Fruit fly (Drosophila melanogaster) whole organism, embryonic: ENCODE measurements around the gene Cpr67Fa2.

ENCODE experiments used
- Awh ChIP-seq: fragments of 200-800 bp; sonication (Bioruptor generic); IDR thresholded peaks from 2 replicates; pipeline ENCODE4, ENCODE4 v1.3.6; 2022; ENCODE audit warnings: missing biosample characterization, missing genetic modification characterization
- CG10147 ChIP-seq: fragments of 200-800 bp; sonication (Bioruptor generic); optimal IDR thresholded peaks from 2 replicates; lab custom pipeline; 2019; ENCODE audit warnings: missing biosample characterization, mild to moderate bottlenecking, missing genetic modification characterization, moderate library complexity
- CG10462 ChIP-seq: fragments of 200-800 bp; sonication (Bioruptor generic); optimal IDR thresholded peaks from 2 replicates; lab custom pipeline; 2016; ENCODE audit warnings: missing biosample characterization, missing genetic modification characterization
- CG11093 ChIP-seq: fragments of 200-800 bp; sonication (Bioruptor generic); IDR thresholded peaks from 3 replicates; pipeline ENCODE4 v1.3.6; 2022; ENCODE audit warnings: missing biosample characterization, missing genetic modification characterization
- CG12769 ChIP-seq: fragments of 200-800 bp; sonication (Bioruptor generic); optimal IDR thresholded peaks from 2 replicates; lab custom pipeline; 2019; ENCODE audit warnings: missing biosample characterization, mild to moderate bottlenecking, missing genetic modification characterization, moderate library complexity
- CG13624 ChIP-seq: fragments of 200-800 bp; sonication (Bioruptor generic); optimal IDR thresholded peaks from 2 replicates; lab custom pipeline; 2016; ENCODE audit warnings: missing biosample characterization, missing genetic modification characterization
- CG13894 ChIP-seq: fragments of 200-800 bp; sonication (Bioruptor generic); optimal IDR thresholded peaks from 3 replicates; lab custom pipeline; 2018; ENCODE audit warnings: missing biosample characterization, mild to moderate bottlenecking, missing genetic modification characterization, moderate library complexity
- CG14965 ChIP-seq: fragments of 200-800 bp; sonication (Bioruptor generic); optimal IDR thresholded peaks from 2 replicates; lab custom pipeline; 2016; ENCODE audit warnings: missing biosample characterization, missing genetic modification characterization, borderline replicate concordance
- CG15479 ChIP-seq: fragments of 200-800 bp; sonication (Bioruptor generic); optimal IDR thresholded peaks from 3 replicates; lab custom pipeline; 2019; ENCODE audit warnings: missing biosample characterization, mild to moderate bottlenecking, missing genetic modification characterization, moderate library complexity
- CG17328 ChIP-seq: fragments of 200-800 bp; sonication (Bioruptor generic); IDR thresholded peaks from 2 replicates; pipeline ENCODE4 v1.3.6; 2022; ENCODE audit warnings: missing biosample characterization, missing genetic modification characterization
- CG17361 ChIP-seq: fragments of 200-800 bp; sonication (Bioruptor generic); IDR thresholded peaks from 3 replicates; pipeline ENCODE4 v1.3.6; 2022; ENCODE audit warnings: missing biosample characterization, missing genetic modification characterization
- CG17385 ChIP-seq: fragments of 200-800 bp; sonication (Bioruptor generic); optimal IDR thresholded peaks from 3 replicates; lab custom pipeline; 2018; ENCODE audit warnings: missing biosample characterization, mild to moderate bottlenecking, missing genetic modification characterization
- CG18599 ChIP-seq: fragments of 200-800 bp; sonication (Bioruptor generic); optimal IDR thresholded peaks from 3 replicates; lab custom pipeline; 2017; ENCODE audit warnings: missing biosample characterization, missing genetic modification characterization, mild to moderate bottlenecking, moderate library complexity, missing genetic modification reagents
- CG18764 ChIP-seq: fragments of 200-800 bp; sonication (Bioruptor generic); optimal IDR thresholded peaks from 3 replicates; lab custom pipeline; 2016; ENCODE audit warnings: missing biosample characterization, missing genetic modification characterization
- CG2199 ChIP-seq: fragments of 200-800 bp; sonication (Bioruptor generic); IDR thresholded peaks from 3 replicates; pipeline ENCODE4 v1.3.6; 2022; ENCODE audit warnings: missing biosample characterization, missing genetic modification characterization
- CG31365 ChIP-seq: fragments of 200-800 bp; sonication (Bioruptor generic); optimal IDR thresholded peaks from 2 replicates; lab custom pipeline; 2018; ENCODE audit warnings: missing biosample characterization, mild to moderate bottlenecking, missing genetic modification characterization
- CG34376 ChIP-seq: fragments of 200-800 bp; sonication (Bioruptor generic); optimal IDR thresholded peaks from 2 replicates; lab custom pipeline; 2018; ENCODE audit warnings: missing biosample characterization, mild to moderate bottlenecking, missing genetic modification characterization
- CG4617 ChIP-seq: fragments of 200-800 bp; sonication (Bioruptor generic); optimal IDR thresholded peaks from 3 replicates; lab custom pipeline; 2016; ENCODE audit warnings: missing biosample characterization, missing genetic modification characterization, borderline replicate concordance
- CG8290 ChIP-seq, 3 experiments: fragments of 200-800 bp; sonication (Bioruptor generic); optimal IDR thresholded peaks; 2 replicates each; lab custom pipeline; 2016 to 2019; ENCODE audit warnings: missing biosample characterization in 3 of 3, missing genetic modification characterization in 3 of 3, mild to moderate bottlenecking in 2 of 3, moderate library complexity in 1 of 3
- CG9215 ChIP-seq: fragments of 200-800 bp; sonication (Bioruptor generic); IDR thresholded peaks from 2 replicates; pipeline ENCODE4 v1.3.6; 2022; ENCODE audit warnings: missing biosample characterization, missing genetic modification characterization
- CG9932 ChIP-seq: fragments of 200-800 bp; sonication (Bioruptor generic); IDR thresholded peaks from 2 replicates; pipeline ENCODE4 v1.3.6; 2022; ENCODE audit warnings: missing biosample characterization, missing genetic modification characterization
- E2f1 ChIP-seq: fragments of 200-800 bp; sonication (Bioruptor generic); IDR thresholded peaks from 2 replicates; pipeline ENCODE4 v1.3.6; 2022; ENCODE audit warnings: missing biosample characterization, missing genetic modification characterization
- Ets65A ChIP-seq: fragments of 200-800 bp; sonication (Bioruptor generic); peaks from one replicate; lab custom pipeline; 2016; ENCODE audit warnings: missing biosample characterization, missing genetic modification characterization
- HmgZ ChIP-seq: fragments of 200-800 bp; sonication (Bioruptor generic); optimal IDR thresholded peaks from 2 replicates; lab custom pipeline; 2018; ENCODE audit warnings: missing biosample characterization, mild to moderate bottlenecking, missing genetic modification characterization
- Hmr ChIP-seq: fragments of 200-800 bp; sonication (Bioruptor generic); optimal IDR thresholded peaks from 3 replicates; lab custom pipeline; 2017; ENCODE audit warnings: mild to moderate bottlenecking, missing biosample characterization, missing genetic modification reagents, missing genetic modification characterization
- Lhr ChIP-seq: fragments of 200-800 bp; sonication (Bioruptor generic); optimal IDR thresholded peaks from 3 replicates; lab custom pipeline; 2017; ENCODE audit warnings: mild to moderate bottlenecking, missing biosample characterization, missing genetic modification reagents, missing genetic modification characterization
- Mad ChIP-seq: fragments of 200-800 bp; sonication (Bioruptor generic); optimal IDR thresholded peaks from 2 replicates; lab custom pipeline; 2016; ENCODE audit warnings: missing biosample characterization, missing genetic modification characterization
- NfI ChIP-seq: fragments of 200-800 bp; sonication (Bioruptor generic); optimal IDR thresholded peaks from 3 replicates; lab custom pipeline; 2018; ENCODE audit warnings: missing biosample characterization, mild to moderate bottlenecking, missing genetic modification characterization, moderate library complexity
- Ravus ChIP-seq: fragments of 200-800 bp; sonication (Bioruptor generic); IDR thresholded peaks from 2 replicates; pipeline ENCODE4 v1.3.6; 2022; ENCODE audit warnings: missing biosample characterization, missing genetic modification characterization
- Rfx ChIP-seq: fragments of 200-800 bp; sonication (Bioruptor generic); IDR thresholded peaks from 2 replicates; pipeline ENCODE4 v1.3.6; 2022; ENCODE audit warnings: missing biosample characterization, missing genetic modification characterization
- Stat92E ChIP-seq, 3 experiments: fragments of >200 bp in 2 of 3; fragments of 200-800 bp in 1 of 3; sonication (Bioruptor generic) in 1 of 3; optimal IDR thresholded peaks; 2 replicates each; lab custom pipeline; 2017 to 2019; ENCODE audit warnings: missing biosample characterization in 3 of 3, missing genetic modification characterization in 3 of 3, mild to moderate bottlenecking in 1 of 3, moderate library complexity in 1 of 3
- Tbp ChIP-seq: fragments of >200 bp; optimal IDR thresholded peaks from 2 replicates; lab custom pipeline; 2018; ENCODE audit warnings: missing biosample characterization, missing genetic modification characterization
- Vsx1 ChIP-seq: fragments of 200-800 bp; sonication (Bioruptor generic); optimal IDR thresholded peaks from 2 replicates; lab custom pipeline; 2017; ENCODE audit warnings: missing biosample characterization, mild to moderate bottlenecking, missing genetic modification characterization, missing genetic modification reagents
- ac ChIP-seq: fragments of 200-800 bp; sonication (Bioruptor generic); optimal IDR thresholded peaks from 3 replicates; lab custom pipeline; 2017; ENCODE audit warnings: missing biosample characterization, mild to moderate bottlenecking, missing genetic modification characterization
- bigmax ChIP-seq: fragments of 200-800 bp; sonication (Bioruptor generic); optimal IDR thresholded peaks from 2 replicates; lab custom pipeline; 2018; ENCODE audit warnings: missing biosample characterization, mild to moderate bottlenecking, missing genetic modification characterization
- chif ChIP-seq, 2 experiments: fragments of 200-800 bp; sonication (Bioruptor generic); optimal IDR thresholded peaks; 3 replicates each; lab custom pipeline; 2016; ENCODE audit warnings: missing biosample characterization in 2 of 2, missing genetic modification characterization in 2 of 2
- klu ChIP-seq: fragments of 200-800 bp; sonication (Bioruptor generic); IDR thresholded peaks from 2 replicates; pipeline ENCODE4 v1.3.6; 2022; ENCODE audit warnings: missing biosample characterization, missing genetic modification characterization
- lilli ChIP-seq: fragments of 200-800 bp; sonication (Bioruptor generic); optimal IDR thresholded peaks from 3 replicates; lab custom pipeline; 2016; ENCODE audit warnings: missing biosample characterization, missing genetic modification characterization
- nerfin-1 ChIP-seq: fragments of 200-800 bp; sonication (Bioruptor generic); optimal IDR thresholded peaks from 3 replicates; lab custom pipeline; 2019; ENCODE audit warnings: missing biosample characterization, mild to moderate bottlenecking, missing genetic modification characterization, moderate library complexity
- nmo ChIP-seq: fragments of 200-800 bp; sonication (Bioruptor generic); optimal IDR thresholded peaks from 2 replicates; lab custom pipeline; 2018; ENCODE audit warnings: missing biosample characterization, mild to moderate bottlenecking, missing genetic modification characterization, moderate library complexity
- oc ChIP-seq: fragments of 200-800 bp; sonication (Bioruptor generic); optimal IDR thresholded peaks from 2 replicates; lab custom pipeline; 2018; ENCODE audit warnings: missing biosample characterization, mild to moderate bottlenecking, missing genetic modification characterization, moderate library complexity
- pnt ChIP-seq: fragments of 200-800 bp; sonication (Bioruptor generic); optimal IDR thresholded peaks from 3 replicates; lab custom pipeline; 2016; ENCODE audit warnings: missing biosample characterization, missing genetic modification characterization
- sens ChIP-seq: fragments of 200-800 bp; sonication (Bioruptor generic); peaks from one replicate; lab custom pipeline; 2016; ENCODE audit warnings: missing biosample characterization, missing genetic modification characterization
- sisA ChIP-seq: fragments of 200-800 bp; sonication (Bioruptor generic); IDR thresholded peaks from 2 replicates; pipeline ENCODE4 v1.3.6; 2022; ENCODE audit warnings: missing biosample characterization, missing genetic modification characterization
- sr ChIP-seq: fragments of 200-800 bp; sonication (Bioruptor generic); IDR thresholded peaks from 3 replicates; pipeline ENCODE4 v1.3.6; 2022; ENCODE audit warnings: missing biosample characterization, missing genetic modification characterization
- twi ChIP-seq: fragments of 200-800 bp; optimal IDR thresholded peaks from 2 replicates; lab custom pipeline; 2019; ENCODE audit warnings: missing biosample characterization, mild to moderate bottlenecking, missing genetic modification characterization, moderate library complexity
- unc-4 ChIP-seq: fragments of 200-800 bp; sonication (Bioruptor generic); IDR thresholded peaks from 2 replicates; pipeline ENCODE4 v1.3.6; 2022; ENCODE audit warnings: missing biosample characterization, missing genetic modification characterization; ENCODE audit not compliant: partially characterized antibody
- unpg ChIP-seq: fragments of 200-800 bp; sonication (Bioruptor generic); optimal IDR thresholded peaks from 3 replicates; lab custom pipeline; 2018; ENCODE audit warnings: missing biosample characterization, mild to moderate bottlenecking, missing genetic modification characterization, moderate library complexity
- z ChIP-seq: fragments of 200-800 bp; sonication (Bioruptor generic); IDR thresholded peaks from 3 replicates; pipeline ENCODE4 v1.3.6; 2022; ENCODE audit warnings: missing biosample characterization, missing genetic modification characterization

The Cpr67Fa2 gene

DNA sequence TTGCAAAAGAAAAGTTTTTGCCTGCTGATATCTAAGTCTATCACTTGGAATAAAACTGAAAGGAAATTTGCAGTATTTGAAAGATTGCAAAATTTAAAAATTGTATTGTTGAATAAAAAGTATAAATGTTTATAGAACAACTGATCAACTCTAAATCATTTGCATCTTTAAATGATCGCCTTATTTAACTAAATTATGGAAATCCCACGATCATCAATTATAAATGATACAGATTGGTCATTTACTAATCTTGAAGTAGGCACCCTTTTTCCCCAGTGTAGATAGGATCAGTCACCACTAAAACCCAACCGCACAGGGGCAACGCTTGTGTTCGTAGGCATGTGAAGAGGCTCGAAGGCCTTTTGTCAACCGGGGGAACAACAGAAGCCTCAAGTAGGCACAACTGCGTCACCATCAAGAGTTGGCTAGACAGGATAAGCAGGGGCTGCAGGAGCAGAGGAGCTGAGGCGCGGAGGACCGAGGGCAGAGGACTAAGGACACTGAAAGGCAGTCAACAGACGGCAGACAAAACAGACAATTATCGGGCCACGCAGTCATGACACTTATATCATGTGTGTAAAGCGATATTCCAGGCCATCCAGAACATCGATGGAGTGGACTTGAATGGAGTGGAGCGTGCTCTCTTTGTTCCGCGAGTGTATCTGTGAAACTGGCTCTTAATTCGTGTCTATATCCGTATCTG, 43.6 kb upstream of the Cpr67Fa2 start (continued):
- TF ChIP-seq CG9932, result no peak
- TF ChIP-seq sr, result no peak
- no peak; the same call in 2 of the 3 replicates for TF ChIP-seq z (GFP tag; lab: Robert Waterston, UW)
- no peak for TF ChIP-seq klu (GFP tag; lab: Robert Waterston, UW)
- no peak for TF ChIP-seq NfI (GFP tag; lab: Kevin White, UChicago)
- no peak for TF ChIP-seq CG34376 (GFP tag; lab: Kevin White, UChicago)
- TF ChIP-seq CG17385 (GFP tag; lab: Kevin White, UChicago), result no peak
- TF ChIP-seq Tbp (GFP tag; lab: Kevin White, UChicago), result no peak
- TF ChIP-seq unpg (GFP tag; lab: Kevin White, UChicago), result peak; percentile 27
- no peak for TF ChIP-seq CG18764
- TF ChIP-seq chif (GFP tag; optimal IDR thresholded peaks at IDR 0.05; lab: Kevin White, UChicago), result peak in 1 of 2 experiments; percentile 44
- peak; percentile 73 for TF ChIP-seq CG17361 (GFP tag; lab: Robert Waterston, UW)
- TF ChIP-seq Vsx1, result no peak
- TF ChIP-seq Ravus (GFP tag; lab: Robert Waterston, UW), result no peak
- no peak for TF ChIP-seq CG12769 (tag; lab: Kevin White, UChicago)
- TF ChIP-seq lilli (GFP tag; lab: Kevin White, UChicago), result peak; percentile 19
- no peak for TF ChIP-seq Lhr
- peak; percentile 16 for TF ChIP-seq CG10462 (GFP tag; lab: Kevin White, UChicago)
- no peak for TF ChIP-seq HmgZ (tag; lab: Kevin White, UChicago)
- no peak for TF ChIP-seq CG31365 (tag; lab: Kevin White, UChicago)
- no peak for TF ChIP-seq sisA
- peak; percentile 20 for TF ChIP-seq nmo (GFP tag; lab: Kevin White, UChicago)
- TF ChIP-seq CG10147 (GFP tag; lab: Kevin White, UChicago), result no peak
- no peak for TF ChIP-seq Hmr
- no peak for TF ChIP-seq CG4617 (GFP tag; lab: Kevin White, UChicago)
- TF ChIP-seq CG11093 (GFP tag; lab: Robert Waterston, UW), result no peak
- TF ChIP-seq CG9215 (GFP tag; lab: Robert Waterston, UW), result no peak
- TF ChIP-seq pnt (GFP tag; lab: Kevin White, UChicago), result peak; percentile 5
- TF ChIP-seq CG13624 (GFP tag; lab: Kevin White, UChicago), result no peak
- TF ChIP-seq nerfin-1 (tag; lab: Kevin White, UChicago), result no peak
- TF ChIP-seq bigmax (GFP tag; lab: Kevin White, UChicago), result no peak
- peak; percentile 73 for TF ChIP-seq ac (GFP tag; lab: Kevin White, UChicago)
- no peak for TF ChIP-seq CG14965 (GFP tag; lab: Kevin White, UChicago)

DNA sequence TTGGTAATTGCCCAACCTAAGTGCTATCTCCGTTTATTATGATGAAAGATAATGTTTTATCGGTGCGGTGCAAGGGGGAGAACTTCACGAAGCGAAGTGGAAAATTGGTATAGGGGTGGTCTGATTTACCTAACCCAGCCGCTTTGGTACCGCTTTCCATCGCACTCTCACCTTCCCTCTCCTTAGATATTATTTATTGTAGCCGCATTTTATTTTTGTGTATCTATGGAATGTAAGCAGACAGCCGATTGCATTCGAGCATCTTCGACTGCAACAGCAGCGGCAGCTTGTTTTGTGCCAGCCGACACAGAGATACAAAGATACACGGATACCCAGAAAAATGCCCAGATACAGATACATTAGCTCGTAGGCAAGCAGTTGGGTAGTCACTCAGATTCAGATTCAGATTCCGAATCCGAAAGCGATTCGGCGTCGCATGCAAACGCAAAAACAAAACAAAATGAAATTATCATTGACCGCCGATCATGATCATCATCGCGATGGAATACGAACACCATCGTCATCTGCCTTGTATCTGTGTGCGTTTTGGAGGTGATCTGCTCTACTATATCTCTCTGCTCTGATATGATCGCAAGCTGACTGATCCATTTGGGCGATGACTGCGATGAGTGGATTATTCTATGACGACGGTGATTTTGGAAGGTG, 42.7 kb upstream of the Cpr67Fa2 start:
- TF ChIP-seq E2f1, result no peak
- TF ChIP-seq CG12769 (tag; lab: Kevin White, UChicago), result peak; percentile 33
- TF ChIP-seq Mad (GFP tag; lab: Kevin White, UChicago), result no peak
- no peak for TF ChIP-seq unc-4 (GFP tag; lab: Robert Waterston, UW)
- TF ChIP-seq sens, result peak; percentile 60
- TF ChIP-seq CG17328 (GFP tag; lab: Robert Waterston, UW), result no peak
- TF ChIP-seq oc (tag; lab: Kevin White, UChicago), result peak; percentile 45
- peak in 1 of 3 experiments; percentile 73 for TF ChIP-seq Stat92E (GFP tag; optimal IDR thresholded peaks at IDR 0.05; lab: Kevin White, UChicago)
- TF ChIP-seq Rfx (GFP tag; lab: Robert Waterston, UW), result 0 out of 2 replicates have a peak, but pooled peaks have one; percentile 20
- peak; percentile 67 for TF ChIP-seq Ets65A (GFP tag; lab: Kevin White, UChicago)
- TF ChIP-seq CG15479 (GFP tag; lab: Kevin White, UChicago), result peak; percentile 82
- TF ChIP-seq twi, result no peak
- peak; percentile 13 for TF ChIP-seq CG18599
- TF ChIP-seq Awh, result 0 out of 2 replicates have a peak, but pooled peaks have one; percentile 18
- TF ChIP-seq CG2199 (GFP tag; lab: Robert Waterston, UW), result peak; percentile 95
- no peak for TF ChIP-seq CG8290 (GFP tag; optimal IDR thresholded peaks at IDR 0.05; lab: Kevin White, UChicago)
- peak in 1 of 2 experiments; percentile 54 for TF ChIP-seq CG8290 (tag; optimal IDR thresholded peaks at IDR 0.05; lab: Kevin White, UChicago)
- TF ChIP-seq CG13894 (tag; lab: Kevin White, UChicago), result peak; percentile 85
